Fruit fly (Drosophila melanogaster): ENCODE measurements around the gene CG14722.

The CG14722 gene

dm6 chr3R:11764279-11764880 is 22.7 kb downstream of the CG14722 start, which contains the start of gene Lk6 (continued):
- TF ChIP-seq hkb (optimal IDR thresholded peaks at IDR 0.05) = peak; percentile 84
- TF ChIP-seq hkb (GFP tag; IDR thresholded peaks at IDR 0.05) = no peak
- peak; percentile 16 for TF ChIP-seq Bdp1 (GFP tag; optimal IDR thresholded peaks at IDR 0.05)
- no peak for TF ChIP-seq CG11696 (GFP tag; IDR thresholded peaks at IDR 0.05)
- TF ChIP-seq gcm (GFP tag; optimal IDR thresholded peaks at IDR 0.05) = peak; percentile 28
- TF ChIP-seq lab (GFP tag; optimal IDR thresholded peaks at IDR 0.05) = peak; percentile 73
- TF ChIP-seq dpn (GFP tag; optimal IDR thresholded peaks at IDR 0.05) = peak; percentile 41
- TF ChIP-seq CG11247 (GFP tag; IDR thresholded peaks at IDR 0.05) = no peak
- peak; percentile 9 for TF ChIP-seq twi (tag; optimal IDR thresholded peaks at IDR 0.05)
- no peak for TF ChIP-seq cato (GFP tag; optimal IDR thresholded peaks at IDR 0.05; ENCODE audit: borderline replicate concordance)
- peak; percentile 25 for TF ChIP-seq CG7556 (GFP tag; optimal IDR thresholded peaks at IDR 0.05)
- peak; percentile 66 for TF ChIP-seq CG12391 (tag; optimal IDR thresholded peaks at IDR 0.05)
- TF ChIP-seq fd96Cb (tag; optimal IDR thresholded peaks at IDR 0.05) = no peak
- peak; percentile 93 for TF ChIP-seq CG34376 (GFP tag; optimal IDR thresholded peaks at IDR 0.05)
- TF ChIP-seq tap (tag; optimal IDR thresholded peaks at IDR 0.05) = no peak
- peak; percentile 24 for TF ChIP-seq corto (GFP tag; optimal IDR thresholded peaks at IDR 0.05)
- peak; percentile 48 for TF ChIP-seq bigmax (GFP tag; optimal IDR thresholded peaks at IDR 0.05)
- TF ChIP-seq Hr51 (GFP tag; optimal IDR thresholded peaks at IDR 0.05) = peak; percentile 28 to 55
- no peak for TF ChIP-seq D19A (tag; optimal IDR thresholded peaks at IDR 0.05)
- peak; percentile 24 for TF ChIP-seq emc (GFP tag; optimal IDR thresholded peaks at IDR 0.05)
- TF ChIP-seq fu2 (GFP tag; optimal IDR thresholded peaks at IDR 0.05) = peak; percentile 4
- TF ChIP-seq fd102C (GFP tag; optimal IDR thresholded peaks at IDR 0.05) = peak; percentile 14
- TF ChIP-seq zfh2 (GFP tag; optimal IDR thresholded peaks at IDR 0.05) = peak; percentile 39
- TF ChIP-seq CHES-1-like (GFP tag; optimal IDR thresholded peaks at IDR 0.05) = peak; percentile 47
- TF ChIP-seq Bteb2 (GFP tag; optimal IDR thresholded peaks at IDR 0.05) = peak; percentile 25
- TF ChIP-seq CG4424 (GFP tag; optimal IDR thresholded peaks at IDR 0.05) = peak; percentile 42
- no peak for TF ChIP-seq en (GFP tag; optimal IDR thresholded peaks at IDR 0.05)
- TF ChIP-seq CG16863 (GFP tag; optimal IDR thresholded peaks at IDR 0.05) = peak; percentile 9
- no peak for TF ChIP-seq psq (GFP tag; optimal IDR thresholded peaks at IDR 0.05)
- peak; percentile 60 for TF ChIP-seq CG5180 (GFP tag; optimal IDR thresholded peaks at IDR 0.05)
- no peak for TF ChIP-seq Atf3 (GFP tag; optimal IDR thresholded peaks at IDR 0.05)
- peak; percentile 39 for TF ChIP-seq Nf-YB (GFP tag; optimal IDR thresholded peaks at IDR 0.05)
- TF ChIP-seq CG14667 (GFP tag; IDR thresholded peaks at IDR 0.05) = no peak
- peak; percentile 28 for TF ChIP-seq Xbp1 (GFP tag; optimal IDR thresholded peaks at IDR 0.05)
- TF ChIP-seq CG4820 (GFP tag; optimal IDR thresholded peaks at IDR 0.05) = peak; percentile 22
- peak; percentile 86 for TF ChIP-seq YL-1 (GFP tag; optimal IDR thresholded peaks at IDR 0.05)
- peak; percentile 77 for TF ChIP-seq CG18599 (GFP tag; optimal IDR thresholded peaks at IDR 0.05)
- no peak for TF ChIP-seq jumu (GFP tag; optimal IDR thresholded peaks at IDR 0.05)
- TF ChIP-seq zf30C (GFP tag; optimal IDR thresholded peaks at IDR 0.05) = peak; percentile 7
- TF ChIP-seq crol (GFP tag; IDR thresholded peaks at IDR 0.05) = no peak
- TF ChIP-seq CG4617 (GFP tag; optimal IDR thresholded peaks at IDR 0.05; ENCODE audit: borderline replicate concordance) = peak; percentile 15
- peak; percentile 19 for TF ChIP-seq CG8944 (GFP tag; optimal IDR thresholded peaks at IDR 0.05)
- peak; percentile 61 for TF ChIP-seq HHEX (GFP tag; optimal IDR thresholded peaks at IDR 0.05)
- peak; percentile 100 for TF ChIP-seq pzg (GFP tag; optimal IDR thresholded peaks at IDR 0.05)
- TF ChIP-seq wek (GFP tag; optimal IDR thresholded peaks at IDR 0.05) = peak; percentile 64
- peak; percentile 59 for TF ChIP-seq CG3163 (GFP tag; optimal IDR thresholded peaks at IDR 0.05)
- peak; percentile 36 for TF ChIP-seq CG7839 (tag; optimal IDR thresholded peaks at IDR 0.05)
- no peak for TF ChIP-seq CG7372 (GFP tag; IDR thresholded peaks at IDR 0.05)
- TF ChIP-seq dysf (GFP tag; IDR thresholded peaks at IDR 0.05) = no peak
- peak; percentile 91 for TF ChIP-seq CG12659 (GFP tag; optimal IDR thresholded peaks at IDR 0.05)
